Worm (Caenorhabditis elegans): ENCODE results near the gene F23B12.7.

DNA sequence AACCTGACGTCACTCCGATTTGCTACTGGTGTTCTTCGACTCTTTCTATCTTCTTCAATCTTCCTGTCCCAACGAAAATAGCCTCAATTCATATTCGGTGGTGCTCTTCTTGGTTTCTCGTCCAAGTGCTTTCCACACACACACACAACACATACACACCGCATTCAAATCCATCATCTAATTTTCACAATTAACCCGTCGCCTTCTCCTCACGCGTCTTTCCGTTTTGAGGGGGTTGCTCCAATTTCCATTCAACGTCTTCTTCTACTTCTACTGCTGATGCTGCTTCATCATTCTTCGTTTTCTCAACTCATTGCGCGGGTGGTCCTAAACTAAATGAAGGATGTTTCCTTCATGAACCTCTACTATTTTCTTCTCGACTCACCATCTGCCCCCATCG is 41.6 kb downstream of the F23B12.7 start:
- TF ChIP-seq ztf-23 (GFP tag; IDR thresholded peaks at IDR 0.05) = no peak
- TF ChIP-seq ref-1 (GFP tag; conservative IDR thresholded peaks at IDR 0.05) = no peak
- no peak for TF ChIP-seq cog-1 (tag; optimal IDR thresholded peaks at IDR 0.05)
- TF ChIP-seq tab-1 (GFP tag; IDR thresholded peaks at IDR 0.05) = no peak
- TF ChIP-seq ztf-29 (GFP tag; IDR thresholded peaks at IDR 0.05) = no peak
- TF ChIP-seq med-1 (GFP tag; optimal IDR thresholded peaks at IDR 0.05; ENCODE audit: insufficient read depth) = no peak
